Worm (Caenorhabditis elegans): ENCODE results near the gene T26E4.10.
"Not testable (repeated sequence)": the region's sequence is repeated elsewhere in the genome, so short reads cannot be mapped to it uniquely, and the experiment has no call there.

T26E4.10 gene

ce11 chrV:15815962-15816432, 18.0 kb upstream of the T26E4.10 start, which contains the start of the genes fbxa-69 and F54B8.4:
Gene fbxa-69 (minus strand): TSS chrV:15815971.
Gene F54B8.4 (plus strand): TSS chrV:15816382.
- TF ChIP-seq klf-2 (GFP tag; conservative IDR thresholded peaks at IDR 0.05) (no peak), ztf-29 (GFP tag; IDR thresholded peaks at IDR 0.05) (no peak), med-1 (GFP tag; optimal IDR thresholded peaks at IDR 0.05; ENCODE audit: insufficient read depth) (no peak), ref-1 (GFP tag; conservative IDR thresholded peaks at IDR 0.05) (no peak), T22C8.4 (GFP tag; IDR thresholded peaks at IDR 0.05) (no peak), ztf-23 (GFP tag; IDR thresholded peaks at IDR 0.05) (no peak), cog-1 (tag; optimal IDR thresholded peaks at IDR 0.05) (no peak), tab-1 (GFP tag; IDR thresholded peaks at IDR 0.05) (no peak)

- not testable (repeated sequence) for TF ChIP-seq cog-1 (tag; optimal IDR thresholded peaks at IDR 0.05); ztf-23 (GFP tag; IDR thresholded peaks at IDR 0.05); T22C8.4 (GFP tag; IDR thresholded peaks at IDR 0.05)
Observed at ce11 chrV:15811982-15812381, 14.0 kb upstream of the T26E4.10 start, which contains the start of gene nhr-282. Gene nhr-282 (plus strand): TSS chrV:15812282.

ce11 chrV:15810446-15810845, 12.4 kb upstream of the T26E4.10 start, which contains the start of gene F54B8.1:
Gene F54B8.1 (plus strand): TSS chrV:15810746.
- no peak for TF ChIP-seq ref-1 (GFP tag; conservative IDR thresholded peaks at IDR 0.05)
- TF ChIP-seq flt-1 (GFP tag; IDR thresholded peaks at IDR 0.05): no peak
- no peak for TF ChIP-seq ztf-29 (GFP tag; IDR thresholded peaks at IDR 0.05)
- TF ChIP-seq tab-1 (GFP tag; IDR thresholded peaks at IDR 0.05): no peak
- TF ChIP-seq med-1 (GFP tag; optimal IDR thresholded peaks at IDR 0.05; ENCODE audit: insufficient read depth): no peak
- no peak for TF ChIP-seq ztf-23 (GFP tag; IDR thresholded peaks at IDR 0.05)
- no peak for TF ChIP-seq klf-2 (GFP tag; conservative IDR thresholded peaks at IDR 0.05)
- TF ChIP-seq T22C8.4 (GFP tag; IDR thresholded peaks at IDR 0.05): no peak
- TF ChIP-seq cog-1 (tag; optimal IDR thresholded peaks at IDR 0.05): no peak

ce11 chrV:15809543-15809942, 11.5 kb upstream of the T26E4.10 start, which contains the start of gene srsx-36:
Gene srsx-36 (minus strand): TSS chrV:15809643.
- TF ChIP-seq T22C8.4 (GFP tag; IDR thresholded peaks at IDR 0.05) (no peak), tab-1 (GFP tag; IDR thresholded peaks at IDR 0.05) (no peak), cog-1 (tag; optimal IDR thresholded peaks at IDR 0.05) (no peak), med-1 (GFP tag; optimal IDR thresholded peaks at IDR 0.05; ENCODE audit: insufficient read depth) (no peak), flt-1 (GFP tag; IDR thresholded peaks at IDR 0.05) (no peak), klf-2 (GFP tag; conservative IDR thresholded peaks at IDR 0.05) (no peak), ref-1 (GFP tag; conservative IDR thresholded peaks at IDR 0.05) (no peak), ztf-29 (GFP tag; IDR thresholded peaks at IDR 0.05) (no peak), ztf-23 (GFP tag; IDR thresholded peaks at IDR 0.05) (no peak)

ce11 chrV:15807420-15807819, 9.4 kb upstream of the T26E4.10 start, which contains the start of gene srsx-38:
Gene srsx-38 (minus strand): TSS chrV:15807520.
- not testable (repeated sequence) for TF ChIP-seq flt-1 (GFP tag; IDR thresholded peaks at IDR 0.05); cog-1 (tag; optimal IDR thresholded peaks at IDR 0.05); T22C8.4 (GFP tag; IDR thresholded peaks at IDR 0.05)

- TF ChIP-seq ztf-23, ztf-29, T22C8.4 (GFP tag; IDR thresholded peaks at IDR 0.05): not testable (repeated sequence)
Observed at ce11 chrV:15803748-15804147, 5.7 kb upstream of the T26E4.10 start, which contains the start of gene T26E4.18. Gene T26E4.18 (minus strand): TSS chrV:15803848.

- TF ChIP-seq tab-1 (GFP tag; IDR thresholded peaks at IDR 0.05); klf-2 (GFP tag; conservative IDR thresholded peaks at IDR 0.05); ztf-29 (GFP tag; IDR thresholded peaks at IDR 0.05): not testable (repeated sequence)
Observed at ce11 chrV:15803079-15803478, 5.1 kb upstream of the T26E4.10 start, which contains the start of gene srd-27. Gene srd-27 (plus strand): TSS chrV:15803379.

- TF ChIP-seq klf-2 (GFP tag; conservative IDR thresholded peaks at IDR 0.05); med-1 (GFP tag; optimal IDR thresholded peaks at IDR 0.05; ENCODE audit: insufficient read depth); ztf-23 (GFP tag; IDR thresholded peaks at IDR 0.05): not testable (repeated sequence)
Observed at ce11 chrV:15802623-15803022, 4.6 kb upstream of the T26E4.10 start, which contains the start of gene T26E4.9. Gene T26E4.9 (minus strand): TSS chrV:15802723.

- no peak for TF ChIP-seq tab-1 (GFP tag; IDR thresholded peaks at IDR 0.05)
- no peak for TF ChIP-seq med-1 (GFP tag; optimal IDR thresholded peaks at IDR 0.05; ENCODE audit: insufficient read depth)
- no peak for TF ChIP-seq ztf-23 (GFP tag; IDR thresholded peaks at IDR 0.05)
- no peak for TF ChIP-seq ref-1 (GFP tag; conservative IDR thresholded peaks at IDR 0.05)
- TF ChIP-seq ztf-29 (GFP tag; IDR thresholded peaks at IDR 0.05): no peak
- TF ChIP-seq cog-1 (tag; optimal IDR thresholded peaks at IDR 0.05): no peak
- no peak for TF ChIP-seq flt-1 (GFP tag; IDR thresholded peaks at IDR 0.05)
- TF ChIP-seq T22C8.4 (GFP tag; IDR thresholded peaks at IDR 0.05): no peak
- no peak for TF ChIP-seq klf-2 (GFP tag; conservative IDR thresholded peaks at IDR 0.05)
Observed at ce11 chrV:15796087-15796486, 1.9 kb downstream of the T26E4.10 start, which contains the start of gene nhr-223. Gene nhr-223 (plus strand): TSS chrV:15796387.

ce11 chrV:15793270-15793669, 4.7 kb downstream of the T26E4.10 start, which contains the start of gene T26E4.7:
Gene T26E4.7 (plus strand): TSS chrV:15793570.
- TF ChIP-seq ref-1 (GFP tag; conservative IDR thresholded peaks at IDR 0.05) (no peak), flt-1 (GFP tag; IDR thresholded peaks at IDR 0.05) (no peak), klf-2 (GFP tag; conservative IDR thresholded peaks at IDR 0.05) (no peak), ztf-29 (GFP tag; IDR thresholded peaks at IDR 0.05) (no peak), med-1 (GFP tag; optimal IDR thresholded peaks at IDR 0.05; ENCODE audit: insufficient read depth) (no peak), T22C8.4 (GFP tag; IDR thresholded peaks at IDR 0.05) (no peak)
